Worm (Caenorhabditis elegans) whole organism, early embryonic: ENCODE measurements around the gene W09D6.5.

Experiments
- F13C5.2 ChIP-seq: sonication (generic microtip); optimal IDR thresholded peaks from 2 replicates; lab custom pipeline; 2017; ENCODE audit warnings: mild to moderate bottlenecking, missing genetic modification characterization, inconsistent platforms, missing compliant biosample characterization
- aly-1 ChIP-seq: sonication (generic microtip); optimal IDR thresholded peaks from 2 replicates; lab custom pipeline; 2016; ENCODE audit warnings: missing genetic modification characterization, missing compliant biosample characterization
- ama-1 ChIP-seq: fragments of 150-350 bp; optimal IDR thresholded peaks from 2 replicates; lab custom pipeline; 2014
- ceh-13 ChIP-seq: fragments of 200-800 bp; sonication (Bioruptor generic); optimal IDR thresholded peaks from 2 replicates; lab custom pipeline; 2018; ENCODE audit warnings: mild to moderate bottlenecking, missing genetic modification characterization, missing compliant biosample characterization
- ets-7 ChIP-seq: sonication (generic microtip); optimal IDR thresholded peaks from 2 replicates; lab custom pipeline; 2016; ENCODE audit warnings: missing genotype, missing genetic modification characterization, missing compliant biosample characterization
- flt-1 ChIP-seq: fragments of 200-800 bp; sonication (Bioruptor generic); IDR thresholded peaks from 2 replicates; pipeline ENCODE4 v1.3.6; 2022; ENCODE audit warnings: missing genetic modification characterization, missing compliant biosample characterization
- hmbx-1 ChIP-seq: sonication (generic microtip); optimal IDR thresholded peaks from 2 replicates; lab custom pipeline; 2016; ENCODE audit warnings: mild to moderate bottlenecking, missing genetic modification characterization, missing compliant biosample characterization
- hnd-1 ChIP-seq: sonication (generic microtip); optimal IDR thresholded peaks from 2 replicates; lab custom pipeline; 2016; ENCODE audit warnings: missing genetic modification characterization, missing compliant biosample characterization
- pes-1 ChIP-seq: fragments of 200-800 bp; sonication (Bioruptor generic); IDR thresholded peaks from 2 replicates; pipeline ENCODE4 v1.3.6; 2022; ENCODE audit warnings: missing genetic modification reagents, missing genetic modification characterization, missing compliant biosample characterization
- scrt-1 ChIP-seq: fragments of 200-800 bp; sonication (Bioruptor generic); IDR thresholded peaks from 2 replicates; pipeline ENCODE4 v1.3.6; 2022; ENCODE audit warnings: missing genetic modification characterization, missing compliant biosample characterization
- sea-1 ChIP-seq: fragments of 200-800 bp; sonication (Bioruptor generic); conservative IDR thresholded peaks from 2 replicates; pipeline ENCODE4 v1.3.6; 2022; ENCODE audit warnings: missing genetic modification characterization, missing compliant biosample characterization
- tbx-11 ChIP-seq: fragments of 200-800 bp; sonication (Bioruptor generic); IDR thresholded peaks from 2 replicates; pipeline ENCODE4 v1.3.6; 2022; ENCODE audit warnings: missing genetic modification characterization, missing compliant biosample characterization
- tbx-37 ChIP-seq: fragments of 200-800 bp; sonication (Bioruptor generic); conservative IDR thresholded peaks from 2 replicates; pipeline ENCODE4 v1.3.6; 2022; ENCODE audit warnings: missing genetic modification reagents, missing genetic modification characterization, missing compliant biosample characterization
- tra-4 ChIP-seq: sonication (generic microtip); optimal IDR thresholded peaks from 2 replicates; lab custom pipeline; 2017; ENCODE audit warnings: missing genetic modification characterization, missing compliant biosample characterization

DNA sequence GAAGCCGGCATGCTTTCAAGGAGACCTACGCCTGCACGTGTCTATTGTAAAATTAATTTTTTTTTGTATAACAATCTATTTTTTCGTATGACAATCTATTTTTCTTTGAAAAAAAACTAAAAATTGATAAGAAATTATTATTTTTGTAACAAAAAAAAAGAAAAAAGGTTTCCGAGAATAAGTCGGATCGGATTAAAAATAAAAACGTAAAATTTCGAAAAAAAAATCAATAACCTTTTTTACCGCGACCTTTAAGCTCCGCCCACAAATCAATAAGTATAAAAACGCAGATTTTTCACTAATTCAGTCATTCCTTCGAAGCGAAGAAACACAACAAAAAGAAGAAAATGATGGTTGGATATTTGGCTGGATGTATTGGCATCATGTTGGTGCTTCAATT lies 8.8 kb upstream of the W09D6.5 start, which contains the start of gene W09D6.4:
- TF ChIP-seq aly-1 (no peak), tra-4 (tag; lab: Kevin White, UChicago) (no peak), ceh-13 (GFP tag; lab: Kevin White, UChicago) (no peak), ets-7 (tag; lab: Kevin White, UChicago) (no peak), hnd-1 (no peak), ama-1 (lab: Kevin White, UChicago) (no peak), pes-1 (no peak), scrt-1 (GFP tag; lab: Robert Waterston, UW) (no peak), tbx-37 (GFP tag; lab: Robert Waterston, UW) (no peak), hmbx-1 (tag; lab: Kevin White, UChicago) (no peak), flt-1 (GFP tag; lab: Robert Waterston, UW) (no peak), F13C5.2 (tag; lab: Kevin White, UChicago) (no peak), sea-1 (GFP tag; lab: Robert Waterston, UW) (no peak), tbx-11 (GFP tag; lab: Robert Waterston, UW) (no peak)
